Worm (Caenorhabditis elegans): ENCODE results near the gene str-28.

- TF ChIP-seq him-1 (tag; optimal IDR thresholded peaks at IDR 0.05) (no peak), dao-5 (tag; optimal IDR thresholded peaks at IDR 0.05) (no peak)
Observed at ce11 chrV:7497440-7497839, 24.7 kb upstream of the str-28 start, which contains the start of gene srh-79.
